Worm (Caenorhabditis elegans): Measurements from ENCODE around the gene str-150.

DNA sequence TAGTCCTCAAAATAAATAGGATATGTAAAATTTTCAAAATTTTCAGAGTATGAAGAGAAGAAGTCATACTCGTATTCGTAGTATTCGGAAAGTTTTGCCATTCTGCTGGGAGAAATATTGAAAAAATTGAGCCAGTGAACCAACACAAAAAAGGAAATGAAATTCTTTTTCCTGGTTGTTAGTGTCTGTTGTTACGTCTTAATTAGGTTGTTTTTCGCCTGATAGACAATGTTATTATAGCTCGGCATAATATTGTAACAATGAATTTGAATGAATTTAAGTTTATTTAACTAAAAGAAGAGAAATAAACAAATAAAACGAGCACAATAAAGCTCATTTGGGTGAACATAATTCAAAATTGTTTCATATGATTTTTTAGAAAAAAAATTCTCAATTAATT, 5.4 kb downstream of the str-150 start, which contains the start of gene srw-73:
- TF ChIP-seq snpc-4 (tag; optimal IDR thresholded peaks at IDR 0.05) (no peak), skn-1 (tag; optimal IDR thresholded peaks at IDR 0.05) (no peak), nhr-237 (tag; optimal IDR thresholded peaks at IDR 0.05) (no peak), sea-2 (GFP tag; optimal IDR thresholded peaks at IDR 0.05) (no peak)

All from whole organism, L3 larva.